Worm (Caenorhabditis elegans) whole organism, late embryonic: ENCODE results near the gene H11L12.1.

Experiments used
- C08G9.2 ChIP-seq: sonication (generic microtip); optimal IDR thresholded peaks from 2 replicates; lab custom pipeline; 2016; ENCODE audit warnings: mild to moderate bottlenecking, missing genetic modification characterization, moderate library complexity, missing compliant biosample characterization
- ama-1 ChIP-seq: fragments of 150-350 bp; optimal IDR thresholded peaks from 2 replicates; lab custom pipeline; 2014
- ets-4 ChIP-seq: sonication (generic microtip); optimal IDR thresholded peaks from 2 replicates; lab custom pipeline; 2016; ENCODE audit warnings: missing genetic modification characterization, missing compliant biosample characterization
- lim-6 ChIP-seq: sonication (generic microtip); optimal IDR thresholded peaks from 2 replicates; lab custom pipeline; 2016; ENCODE audit warnings: missing genetic modification characterization, missing compliant biosample characterization
- pha-4 ChIP-seq: fragments of 150-350 bp; optimal IDR thresholded peaks from 2 replicates; lab custom pipeline; 2018; ENCODE audit warnings: missing biosample characterization, missing genetic modification reagents, missing genetic modification characterization
- pqm-1 ChIP-seq: sonication (generic microtip); optimal IDR thresholded peaks from 2 replicates; lab custom pipeline; 2016; ENCODE audit warnings: missing genetic modification characterization, missing compliant biosample characterization
- unc-86 ChIP-seq: sonication (generic microtip); optimal IDR thresholded peaks from 2 replicates; lab custom pipeline; 2016; ENCODE audit warnings: missing genetic modification characterization, missing compliant biosample characterization

ce11 chrX:17685959-17686358 is 25.5 kb downstream of the H11L12.1 start:
- TF ChIP-seq ama-1 (lab: Kevin White, UChicago) (no peak), pqm-1 (tag; lab: Kevin White, UChicago) (no peak), lim-6 (tag; lab: Kevin White, UChicago) (no peak), unc-86 (tag; lab: Kevin White, UChicago) (no peak), ets-4 (tag; lab: Kevin White, UChicago) (no peak), C08G9.2 (tag; lab: Kevin White, UChicago) (no peak), pha-4 (no peak)
